Worm (Caenorhabditis elegans) whole organism, L3 larva: Measurements from ENCODE around the gene nhr-120.

Source experiments
- ZK546.5 ChIP-seq: sonication (generic microtip); optimal IDR thresholded peaks from 2 replicates; lab custom pipeline; 2017; ENCODE audit warnings: missing biosample characterization, missing genetic modification characterization
- ama-1 ChIP-seq: fragments of 150-350 bp; optimal IDR thresholded peaks from 2 replicates; lab custom pipeline; 2018
- ceh-16 ChIP-seq: sonication (generic microtip); optimal IDR thresholded peaks from 2 replicates; lab custom pipeline; 2017; ENCODE audit warnings: missing biosample characterization, missing genetic modification characterization
- ceh-82 ChIP-seq: fragments of 150-350 bp; optimal IDR thresholded peaks from 2 replicates; lab custom pipeline; 2014; ENCODE audit warnings: missing biosample characterization, missing genetic modification characterization
- daf-12 ChIP-seq: fragments of 150-350 bp; optimal IDR thresholded peaks from 2 replicates; lab custom pipeline; 2014; ENCODE audit warnings: missing biosample characterization, missing genetic modification reagents, missing genetic modification characterization
- egl-5 ChIP-seq: fragments of 150-350 bp; optimal IDR thresholded peaks from 2 replicates; lab custom pipeline; 2017; ENCODE audit warnings: missing biosample characterization, missing genetic modification reagents, missing genetic modification characterization, inconsistent platforms
- elt-1 ChIP-seq: fragments of 150-350 bp; optimal IDR thresholded peaks from 2 replicates; lab custom pipeline; 2014; ENCODE audit warnings: missing biosample characterization, missing genetic modification characterization
- elt-2 ChIP-seq: sonication (generic microtip); optimal IDR thresholded peaks from 2 replicates; lab custom pipeline; 2016; ENCODE audit warnings: missing genetic modification reagents, mild to moderate bottlenecking, missing genetic modification characterization, missing compliant biosample characterization
- elt-3 ChIP-seq, 3 experiments: fragments of 150-350 bp in 1 of 3; sonication (generic microtip) in 2 of 3; optimal IDR thresholded peaks; 2 replicates in 2 of 3; 4 replicates in 1 of 3; lab custom pipeline; 2014 to 2017; ENCODE audit warnings: missing biosample characterization in 3 of 3, missing genetic modification characterization in 3 of 3
- eor-1 ChIP-seq, 2 experiments: fragments of 150-350 bp; optimal IDR thresholded peaks; 2 replicates each; lab custom pipeline; 2014 to 2018; ENCODE audit warnings: missing biosample characterization in 2 of 2, missing genetic modification characterization in 2 of 2
- fkh-10 ChIP-seq: sonication (generic microtip); optimal IDR thresholded peaks from 2 replicates; lab custom pipeline; 2017; ENCODE audit warnings: missing biosample characterization, missing genetic modification reagents, missing genetic modification characterization
- fos-1 ChIP-seq: fragments of 150-350 bp; optimal IDR thresholded peaks from 2 replicates; lab custom pipeline; 2014; ENCODE audit warnings: missing biosample characterization, missing genetic modification characterization
- hmg-11 ChIP-seq: sonication (generic microtip); optimal IDR thresholded peaks from 2 replicates; lab custom pipeline; 2016; ENCODE audit warnings: missing genetic modification characterization, missing compliant biosample characterization
- jun-1 ChIP-seq: fragments of 150-350 bp; optimal IDR thresholded peaks from 2 replicates; lab custom pipeline; 2014; ENCODE audit warnings: missing biosample characterization, missing genetic modification reagents, missing genetic modification characterization
- lin-15B ChIP-seq: fragments of 150-350 bp; optimal IDR thresholded peaks from 2 replicates; lab custom pipeline; 2014; ENCODE audit warnings: missing biosample characterization, missing genetic modification characterization
- lin-39 ChIP-seq: fragments of 150-350 bp; optimal IDR thresholded peaks from 2 replicates; lab custom pipeline; 2018; ENCODE audit warnings: missing biosample characterization, missing genetic modification reagents, missing genetic modification characterization
- mdl-1 ChIP-seq: fragments of 150-350 bp; optimal IDR thresholded peaks from 2 replicates; lab custom pipeline; 2014; ENCODE audit warnings: missing biosample characterization, missing genetic modification characterization
- mml-1 ChIP-seq: fragments of 150-350 bp; sonication (generic microtip); optimal IDR thresholded peaks from 3 replicates; lab custom pipeline; 2014; ENCODE audit warnings: missing biosample characterization, missing genetic modification characterization
- nfya-1 ChIP-seq: sonication (generic microtip); optimal IDR thresholded peaks from 2 replicates; lab custom pipeline; 2017; ENCODE audit warnings: missing genetic modification characterization, mild to moderate bottlenecking, missing compliant biosample characterization, antibody characterized with exemption, moderate library complexity; ENCODE audit not compliant: insufficient read depth
- nhr-11 ChIP-seq: fragments of 150-350 bp; optimal IDR thresholded peaks from 2 replicates; lab custom pipeline; 2014; ENCODE audit warnings: missing biosample characterization, missing genetic modification characterization
- nhr-12 ChIP-seq: fragments of 150-350 bp; optimal IDR thresholded peaks from 2 replicates; lab custom pipeline; 2014; ENCODE audit warnings: missing biosample characterization, missing genetic modification characterization
- nhr-25 ChIP-seq: sonication (generic microtip); optimal IDR thresholded peaks from 2 replicates; lab custom pipeline; 2017; ENCODE audit warnings: missing biosample characterization, missing genetic modification characterization
- nhr-28 ChIP-seq: fragments of 150-350 bp; optimal IDR thresholded peaks from 2 replicates; lab custom pipeline; 2014; ENCODE audit warnings: missing biosample characterization, missing genetic modification characterization
- nhr-43 ChIP-seq: sonication (generic microtip); optimal IDR thresholded peaks from 2 replicates; lab custom pipeline; 2016; ENCODE audit warnings: mild to moderate bottlenecking, missing genetic modification characterization, missing compliant biosample characterization; ENCODE audit not compliant: poor library complexity, severe bottlenecking
- nhr-67 ChIP-seq: fragments of 150-350 bp; optimal IDR thresholded peaks from 2 replicates; lab custom pipeline; 2014; ENCODE audit warnings: missing biosample characterization, missing genetic modification characterization
- nhr-76 ChIP-seq: fragments of 150-350 bp; sonication (generic microtip); optimal IDR thresholded peaks from 5 replicates; lab custom pipeline; 2014; ENCODE audit warnings: missing biosample characterization, missing genetic modification characterization
- pha-4 ChIP-seq: fragments of 150-350 bp; optimal IDR thresholded peaks from 2 replicates; lab custom pipeline; 2014; ENCODE audit warnings: missing biosample characterization, missing genetic modification reagents, missing genetic modification characterization
- pqm-1 ChIP-seq: fragments of 150-350 bp; optimal IDR thresholded peaks from 2 replicates; lab custom pipeline; 2017; ENCODE audit warnings: missing biosample characterization, missing genetic modification characterization, inconsistent platforms
- sea-2 ChIP-seq: fragments of 150-350 bp; sonication (generic microtip); optimal IDR thresholded peaks from 4 replicates; lab custom pipeline; 2014; ENCODE audit warnings: missing biosample characterization, missing genetic modification reagents, missing genetic modification characterization
- skn-1 ChIP-seq: fragments of 150-350 bp; optimal IDR thresholded peaks from 2 replicates; lab custom pipeline; 2014; ENCODE audit warnings: missing biosample characterization, missing genetic modification characterization
- snpc-4 ChIP-seq: fragments of 150-350 bp; optimal IDR thresholded peaks from 2 replicates; lab custom pipeline; 2014; ENCODE audit warnings: missing biosample characterization, missing genetic modification characterization
- tbx-2 ChIP-seq: sonication (generic microtip); optimal IDR thresholded peaks from 2 replicates; lab custom pipeline; 2016; ENCODE audit warnings: mild to moderate bottlenecking, missing genetic modification characterization, missing compliant biosample characterization
- unc-62 ChIP-seq: fragments of 150-350 bp; sonication (generic microtip); optimal IDR thresholded peaks from 4 replicates; lab custom pipeline; 2014; ENCODE audit warnings: missing biosample characterization, missing genetic modification reagents, missing genetic modification characterization
- zag-1 ChIP-seq: fragments of 150-350 bp; optimal IDR thresholded peaks from 2 replicates; lab custom pipeline; 2014; ENCODE audit warnings: missing biosample characterization, missing genetic modification characterization

The nhr-120 gene

ce11 chrX:6606991-6607390, 33.4 kb downstream of the nhr-120 start, which contains the start of gene cpr-6:
TSS of gene cpr-6 (plus strand) at chrX:6607207.
- TF ChIP-seq fos-1 (no peak), nhr-28 (tag; lab: Kevin White, UChicago) (no peak), pha-4 (peak; percentile 21), pqm-1 (tag; lab: Kevin White, UChicago) (peak; percentile 88), mdl-1 (tag; lab: Kevin White, UChicago) (no peak), elt-1 (tag; lab: Kevin White, UChicago) (no peak), mml-1 (tag; lab: Kevin White, UChicago) (no peak), elt-2 (tag; lab: Kevin White, UChicago) (peak; percentile 93), zag-1 (tag; lab: Kevin White, UChicago) (no peak), skn-1 (tag; lab: Kevin White, UChicago) (no peak), nhr-76 (tag; lab: Kevin White, UChicago) (no peak)
- TF ChIP-seq, all 47 proteins: peak for 3

ce11 chrX:6603098-6603497, 37.3 kb downstream of the nhr-120 start, which contains the start of gene F23G4.1:
TSS of gene F23G4.1 (minus strand) at chrX:6603198.
- TF ChIP-seq tbx-2 (tag; lab: Kevin White, UChicago) (no peak), elt-3 (tag; optimal IDR thresholded peaks at IDR 0.05; lab: Kevin White, UChicago) (no peak), fkh-10 (no peak), jun-1 (tag; lab: Kevin White, UChicago) (no peak), nhr-76 (tag; lab: Kevin White, UChicago) (no peak), lin-39 (tag; lab: Kevin White, UChicago) (no peak), daf-12 (tag; lab: Kevin White, UChicago) (no peak), snpc-4 (tag; lab: Kevin White, UChicago) (no peak), ceh-82 (tag; lab: Kevin White, UChicago) (no peak), ceh-16 (no peak), unc-62 (GFP tag; lab: Kevin White, UChicago) (no peak)

- TF ChIP-seq unc-62 (GFP tag; lab: Kevin White, UChicago) (no peak), pha-4 (peak; percentile 12), nhr-43 (tag; lab: Kevin White, UChicago) (no peak), nfya-1 (no peak), nhr-67 (tag; lab: Kevin White, UChicago) (no peak), mdl-1 (tag; lab: Kevin White, UChicago) (no peak), hmg-11 (tag; lab: Kevin White, UChicago) (no peak), eor-1 (tag; optimal IDR thresholded peaks at IDR 0.05; lab: Kevin White, UChicago) (no peak)
These were observed 38.5 kb downstream of the nhr-120 start for ce11 chrX:6601967-6602366.

ce11 chrX:6598732-6599131, 41.7 kb downstream of the nhr-120 start, which contains the start of gene hic-1:
TSS of gene hic-1 (minus strand) at chrX:6598832.
- no peak for TF ChIP-seq elt-2 (tag; lab: Kevin White, UChicago)
- no peak for TF ChIP-seq nhr-25
- TF ChIP-seq lin-39 (tag; lab: Kevin White, UChicago): no peak
- no peak for TF ChIP-seq ZK546.5
- TF ChIP-seq sea-2: no peak
- no peak for TF ChIP-seq eor-1 (tag; optimal IDR thresholded peaks at IDR 0.05; lab: Kevin White, UChicago)
- TF ChIP-seq jun-1 (tag; lab: Kevin White, UChicago): no peak
- TF ChIP-seq ama-1: no peak
- TF ChIP-seq nhr-11 (tag; lab: Kevin White, UChicago): no peak
- TF ChIP-seq lin-15B (tag; lab: Kevin White, UChicago): no peak
- TF ChIP-seq nhr-12 (tag; lab: Kevin White, UChicago): no peak
- TF ChIP-seq nfya-1: no peak

ce11 chrX:6597089-6597488, 43.3 kb downstream of the nhr-120 start, which contains the start of gene ttr-6:
TSS of gene ttr-6 (minus strand) at chrX:6597121.
- TF ChIP-seq egl-5 (tag; lab: Kevin White, UChicago): peak; percentile 47
- no peak for TF ChIP-seq zag-1 (tag; lab: Kevin White, UChicago)
